Worm (Caenorhabditis elegans): Measurements from ENCODE around the gene stdh-4.

DNA sequence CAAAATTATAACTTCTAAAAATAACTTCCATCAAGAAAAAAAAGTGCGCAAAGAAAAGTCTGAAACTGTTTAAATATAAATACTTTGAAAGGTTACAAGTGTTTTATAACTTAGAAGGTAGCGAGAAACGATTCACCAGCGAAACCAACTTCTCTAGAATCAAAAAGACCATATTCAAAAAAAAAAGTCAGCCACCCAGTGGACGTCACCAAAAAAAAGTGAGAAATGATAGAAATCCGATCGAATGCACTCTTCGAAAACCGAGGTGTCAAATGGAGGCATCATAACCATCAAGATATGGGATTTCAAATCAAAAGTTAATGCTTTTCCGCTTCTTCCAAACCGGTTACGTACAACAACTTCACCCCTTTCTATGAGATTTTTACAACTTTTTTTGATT lies 37.4 kb downstream of the stdh-4 start:
- TF ChIP-seq skn-1 (tag; optimal IDR thresholded peaks at IDR 0.05), result no peak
- no peak for TF ChIP-seq sea-2 (GFP tag; optimal IDR thresholded peaks at IDR 0.05)
- TF ChIP-seq nhr-67 (tag; optimal IDR thresholded peaks at IDR 0.05), result no peak
- no peak for TF ChIP-seq pha-4 (tag; optimal IDR thresholded peaks at IDR 0.05)
- no peak for TF ChIP-seq tbx-2 (tag; optimal IDR thresholded peaks at IDR 0.05)
- no peak for TF ChIP-seq fos-1 (tag; optimal IDR thresholded peaks at IDR 0.05)
